Fruit fly (Drosophila melanogaster): ENCODE results near the gene Gba1b.

The Gba1b gene

dm6 chr3R:23713901-23714300, 9.3 kb downstream of the Gba1b start (continued):
- TF ChIP-seq Nf-YC (tag; optimal IDR thresholded peaks at IDR 0.05) (no peak), ap (GFP tag; IDR thresholded peaks at IDR 0.05) (peak; percentile 51), danr (GFP tag; IDR thresholded peaks at IDR 0.05) (no peak), CG34376 (GFP tag; optimal IDR thresholded peaks at IDR 0.05) (no peak), nmo (GFP tag; optimal IDR thresholded peaks at IDR 0.05) (peak; percentile 78), stwl (tag; optimal IDR thresholded peaks at IDR 0.05) (no peak), gro (GFP tag; optimal IDR thresholded peaks at IDR 0.05) (no peak), repo (GFP tag; optimal IDR thresholded peaks at IDR 0.05) (no peak), mirr (GFP tag; optimal IDR thresholded peaks at IDR 0.05) (no peak), CG9727 (GFP tag; optimal IDR thresholded peaks at IDR 0.05) (peak; percentile 64), Bgb (GFP tag; IDR thresholded peaks at IDR 0.05; ENCODE audit: partially characterized antibody) (no peak), CG1603 (tag; optimal IDR thresholded peaks at IDR 0.05) (peak; percentile 82), Six4 (GFP tag; optimal IDR thresholded peaks at IDR 0.05) (peak; percentile 40), CG43689 (GFP tag; IDR thresholded peaks at IDR 0.05) (peak; percentile 27; the same call in 1 of the 2 replicates), Sox102F (GFP tag; optimal IDR thresholded peaks at IDR 0.05) (peak; percentile 84), ERR (GFP tag; optimal IDR thresholded peaks at IDR 0.05) (no peak), Max (GFP tag; optimal IDR thresholded peaks at IDR 0.05) (peak; percentile 62), odd (GFP tag; optimal IDR thresholded peaks at IDR 0.05) (no peak), CG15601 (tag; optimal IDR thresholded peaks at IDR 0.05) (peak; percentile 48), CG18619 (GFP tag; optimal IDR thresholded peaks at IDR 0.05) (peak; percentile 41), al (GFP tag; IDR thresholded peaks at IDR 0.05) (no peak), CG3847 (GFP tag; IDR thresholded peaks at IDR 0.05) (0 out of 2 replicates have a peak, but pooled peaks have one; percentile 14), CG17612 (GFP tag; IDR thresholded peaks at IDR 0.05) (no peak), CG9932 (GFP tag; IDR thresholded peaks at IDR 0.05) (no peak), CG13624 (GFP tag; optimal IDR thresholded peaks at IDR 0.05) (peak; percentile 10), unc-4 (GFP tag; IDR thresholded peaks at IDR 0.05; ENCODE audit: partially characterized antibody) (no peak), D19A (tag; optimal IDR thresholded peaks at IDR 0.05) (peak; percentile 59), CG6854 (GFP tag; optimal IDR thresholded peaks at IDR 0.05) (no peak), nom (GFP tag; optimal IDR thresholded peaks at IDR 0.05) (no peak), CG31365 (tag; optimal IDR thresholded peaks at IDR 0.05) (no peak), Neu2 (GFP tag; optimal IDR thresholded peaks at IDR 0.05; ENCODE audit: borderline replicate concordance) (no peak), disco-r (GFP tag; optimal IDR thresholded peaks at IDR 0.05) (peak; percentile 0), HmgD (GFP tag; optimal IDR thresholded peaks at IDR 0.05) (no peak), Lim3 (GFP tag; IDR thresholded peaks at IDR 0.05) (peak; percentile 57), Chrac-16 (GFP tag; optimal IDR thresholded peaks at IDR 0.05) (peak; percentile 63), Fer3 (tag; optimal IDR thresholded peaks at IDR 0.05) (peak; percentile 50), CG8290 (GFP tag; optimal IDR thresholded peaks at IDR 0.05) (peak; percentile 15), CG8290 (tag; optimal IDR thresholded peaks at IDR 0.05) (peak in 1 of 2 experiments; percentile 59)

dm6 chr3R:23714852-23715251, 10.2 kb downstream of the Gba1b start:
- TF ChIP-seq gsb-n (tag; optimal IDR thresholded peaks at IDR 0.05) (no peak), mirr (GFP tag; optimal IDR thresholded peaks at IDR 0.05) (peak; percentile 46), CG3847 (GFP tag; IDR thresholded peaks at IDR 0.05) (no peak), trem (tag; optimal IDR thresholded peaks at IDR 0.05) (no peak), CG10959 (GFP tag; IDR thresholded peaks at IDR 0.05) (no peak), CG34376 (GFP tag; optimal IDR thresholded peaks at IDR 0.05) (peak; percentile 50), gsb (GFP tag; IDR thresholded peaks at IDR 0.05) (no peak), CG10565 (GFP tag; optimal IDR thresholded peaks at IDR 0.05) (no peak), sug (tag; optimal IDR thresholded peaks at IDR 0.05) (peak; percentile 45), tll (GFP tag; optimal IDR thresholded peaks at IDR 0.05) (no peak), CG6654 (GFP tag; optimal IDR thresholded peaks at IDR 0.05) (no peak), CG9876 (GFP tag; optimal IDR thresholded peaks at IDR 0.05) (no peak), sim (GFP tag; IDR thresholded peaks at IDR 0.05) (no peak), exex (tag; optimal IDR thresholded peaks at IDR 0.05) (peak; percentile 77), lab (GFP tag; optimal IDR thresholded peaks at IDR 0.05) (peak; percentile 28), scrt (GFP tag; optimal IDR thresholded peaks at IDR 0.05) (no peak), D19A (tag; optimal IDR thresholded peaks at IDR 0.05) (no peak), gcm (GFP tag; optimal IDR thresholded peaks at IDR 0.05) (no peak), z (GFP tag; IDR thresholded peaks at IDR 0.05) (no peak)
